Fruit fly (Drosophila melanogaster): Measurements from ENCODE around the gene CG31528.

Gene CG31528

dm6 chr3R:4428585-4429464, 12.6 kb downstream of the CG31528 start, which contains the start of gene srl:
srl (minus strand) TSS chr3R:4429335.
- TF ChIP-seq E2f1 (GFP tag; IDR thresholded peaks at IDR 0.05) = peak; percentile 32; the same call in 1 of the 2 replicates
- no peak for TF ChIP-seq CG33557 (GFP tag; optimal IDR thresholded peaks at IDR 0.05)
- peak; percentile 21; the same call in 1 of the 2 replicates for TF ChIP-seq tna (GFP tag; IDR thresholded peaks at IDR 0.05; ENCODE audit: partially characterized antibody)
- peak; percentile 8 for TF ChIP-seq CG10979 (tag; optimal IDR thresholded peaks at IDR 0.05)
- peak; percentile 13; the same call in 1 of the 3 replicates for TF ChIP-seq row (GFP tag; IDR thresholded peaks at IDR 0.05)
- peak; percentile 56 for TF ChIP-seq Lhr (GFP tag; optimal IDR thresholded peaks at IDR 0.05)
- peak; percentile 53 for TF ChIP-seq CG33213 (GFP tag; optimal IDR thresholded peaks at IDR 0.05)
- TF ChIP-seq CG15514 (GFP tag; optimal IDR thresholded peaks at IDR 0.05) = peak; percentile 69
- TF ChIP-seq tup (GFP tag; optimal IDR thresholded peaks at IDR 0.05) = no peak
- peak; percentile 15 for TF ChIP-seq jumu (GFP tag; optimal IDR thresholded peaks at IDR 0.05)
- TF ChIP-seq Scr (GFP tag; IDR thresholded peaks at IDR 0.05; ENCODE audit: partially characterized antibody) = peak; percentile 35; the same call in 1 of the 2 replicates
- peak; percentile 21 for TF ChIP-seq D19A (tag; optimal IDR thresholded peaks at IDR 0.05)
- TF ChIP-seq cg (GFP tag; optimal IDR thresholded peaks at IDR 0.05) = peak; percentile 85
- no peak for TF ChIP-seq CG10366 (GFP tag; IDR thresholded peaks at IDR 0.05)
- peak; percentile 72 for TF ChIP-seq twi (tag; optimal IDR thresholded peaks at IDR 0.05)
- no peak for TF ChIP-seq CG12391 (tag; optimal IDR thresholded peaks at IDR 0.05)
- peak in 1 of 2 experiments; percentile 48 for TF ChIP-seq Pdp1 (GFP tag; optimal IDR thresholded peaks at IDR 0.05)
- TF ChIP-seq nerfin-1 (tag; optimal IDR thresholded peaks at IDR 0.05) = peak; percentile 74
- TF ChIP-seq Fer2 (tag; optimal IDR thresholded peaks at IDR 0.05) = no peak
- peak; percentile 39; the same call in 2 of the 3 replicates for TF ChIP-seq Opbp (GFP tag; IDR thresholded peaks at IDR 0.05; ENCODE audit: partially characterized antibody)
- TF ChIP-seq Drgx (GFP tag; IDR thresholded peaks at IDR 0.05) = no peak
- TF ChIP-seq phol (tag; optimal IDR thresholded peaks at IDR 0.05) = peak; percentile 33
- TF ChIP-seq CG12769 (tag; optimal IDR thresholded peaks at IDR 0.05) = peak; percentile 44
- peak; percentile 85 for TF ChIP-seq Max (GFP tag; optimal IDR thresholded peaks at IDR 0.05)
- peak; percentile 50 for TF ChIP-seq CG30020 (tag; optimal IDR thresholded peaks at IDR 0.05)
- TF ChIP-seq unc-4 (GFP tag; IDR thresholded peaks at IDR 0.05; ENCODE audit: partially characterized antibody) = no peak; the same call in 1 of the 2 replicates
- TF ChIP-seq CG34422 (GFP tag; IDR thresholded peaks at IDR 0.05) = peak; percentile 94
- TF ChIP-seq Dll (GFP tag; IDR thresholded peaks at IDR 0.05; ENCODE audit: partially characterized antibody) = peak; percentile 55; the same call in 1 of the 4 replicates
- TF ChIP-seq wek (GFP tag; optimal IDR thresholded peaks at IDR 0.05) = peak; percentile 42
- 0 out of 2 replicates have a peak, but pooled peaks have one; percentile 10 for TF ChIP-seq CG42726 (GFP tag; IDR thresholded peaks at IDR 0.05; ENCODE audit: partially characterized antibody)
- peak; percentile 47 for TF ChIP-seq BEAF-32 (GFP tag; optimal IDR thresholded peaks at IDR 0.05)
- no peak for TF ChIP-seq stc (GFP tag; IDR thresholded peaks at IDR 0.05)
- peak; percentile 51 for TF ChIP-seq CG34376 (GFP tag; optimal IDR thresholded peaks at IDR 0.05)
- no peak for TF ChIP-seq CG11504 (tag; optimal IDR thresholded peaks at IDR 0.05)
- no peak for TF ChIP-seq CG13624 (GFP tag; optimal IDR thresholded peaks at IDR 0.05)
- TF ChIP-seq HmgD (GFP tag; optimal IDR thresholded peaks at IDR 0.05) = peak; percentile 52
- TF ChIP-seq HLHmδ (GFP tag; optimal IDR thresholded peaks at IDR 0.05) = peak; percentile 60
- TF ChIP-seq stwl (tag; optimal IDR thresholded peaks at IDR 0.05) = peak; percentile 72
- peak; percentile 48 for TF ChIP-seq CG4617 (GFP tag; optimal IDR thresholded peaks at IDR 0.05; ENCODE audit: borderline replicate concordance)
- TF ChIP-seq cwo (GFP tag; optimal IDR thresholded peaks at IDR 0.05) = peak; percentile 42
- TF ChIP-seq CG5180 (GFP tag; optimal IDR thresholded peaks at IDR 0.05) = peak; percentile 12
- TF ChIP-seq CG14965 (GFP tag; optimal IDR thresholded peaks at IDR 0.05; ENCODE audit: borderline replicate concordance) = no peak
- no peak for TF ChIP-seq CG1024 (GFP tag; IDR thresholded peaks at IDR 0.05)
- TF ChIP-seq otp (GFP tag; IDR thresholded peaks at IDR 0.05) = 0 out of 3 replicates have a peak, but pooled peaks have one; percentile 5
- TF ChIP-seq Elba2 (GFP tag; optimal IDR thresholded peaks at IDR 0.05) = peak; percentile 41
